Fruit fly (Drosophila melanogaster) whole organism, embryonic: ENCODE data around the gene inc.

Experiments used
- Adf1 ChIP-seq: fragments of 200-800 bp; sonication (Bioruptor generic); IDR thresholded peaks from 2 replicates; pipeline ENCODE4 v1.3.6; 2022; ENCODE audit warnings: missing biosample characterization, missing genetic modification characterization
- Atf-2 ChIP-seq: fragments of 200-800 bp; sonication (Bioruptor generic); optimal IDR thresholded peaks from 2 replicates; lab custom pipeline; 2016; ENCODE audit warnings: missing biosample characterization, missing genetic modification characterization
- BEAF-32 ChIP-seq: fragments of 200-800 bp; sonication (Bioruptor generic); optimal IDR thresholded peaks from 3 replicates; lab custom pipeline; 2017; ENCODE audit warnings: missing biosample characterization, missing genetic modification characterization, mild to moderate bottlenecking, moderate library complexity, missing genetic modification reagents
- CG10267 ChIP-seq: fragments of 200-800 bp; sonication (Bioruptor generic); optimal IDR thresholded peaks from 2 replicates; lab custom pipeline; 2018; ENCODE audit warnings: missing biosample characterization, mild to moderate bottlenecking, missing genetic modification characterization, moderate library complexity
- CG10366 ChIP-seq: fragments of 200-800 bp; sonication (Bioruptor generic); IDR thresholded peaks from 2 replicates; pipeline ENCODE4 v1.3.6; 2022; ENCODE audit warnings: missing biosample characterization, missing genetic modification characterization
- CG10431 ChIP-seq: fragments of 200-800 bp; sonication (Bioruptor generic); optimal IDR thresholded peaks from 3 replicates; lab custom pipeline; 2018; ENCODE audit warnings: missing biosample characterization, mild to moderate bottlenecking, missing genetic modification characterization
- CG10543 ChIP-seq: fragments of 200-800 bp; sonication (Bioruptor generic); optimal IDR thresholded peaks from 3 replicates; lab custom pipeline; 2017; ENCODE audit warnings: missing biosample characterization, mild to moderate bottlenecking, missing genetic modification characterization, moderate library complexity
- CG12219 ChIP-seq: fragments of 200-800 bp; sonication (Bioruptor generic); optimal IDR thresholded peaks from 3 replicates; lab custom pipeline; 2018; ENCODE audit warnings: missing biosample characterization, mild to moderate bottlenecking, missing genetic modification characterization
- CG12299 ChIP-seq: fragments of 200-800 bp; sonication (Bioruptor generic); optimal IDR thresholded peaks from 2 replicates; lab custom pipeline; 2018; ENCODE audit warnings: missing biosample characterization, mild to moderate bottlenecking, missing genetic modification characterization
- CG13287 ChIP-seq: fragments of 200-800 bp; sonication (Bioruptor generic); IDR thresholded peaks from 2 replicates; pipeline ENCODE4 v1.3.6; 2022; ENCODE audit warnings: missing biosample characterization, missing genetic modification characterization; ENCODE audit not compliant: partially characterized antibody
- CG14014 ChIP-seq: fragments of 200-800 bp; sonication (Bioruptor generic); IDR thresholded peaks from 2 replicates; pipeline ENCODE4 v1.3.6; 2022; ENCODE audit warnings: missing biosample characterization, missing genetic modification characterization
- CG14965 ChIP-seq: fragments of 200-800 bp; sonication (Bioruptor generic); optimal IDR thresholded peaks from 2 replicates; lab custom pipeline; 2016; ENCODE audit warnings: missing biosample characterization, missing genetic modification characterization, borderline replicate concordance
- CG15073 ChIP-seq: fragments of 200-800 bp; sonication (Bioruptor generic); optimal IDR thresholded peaks from 2 replicates; lab custom pipeline; 2016; ENCODE audit warnings: missing biosample characterization, missing genetic modification characterization
- CG17186 ChIP-seq: fragments of 200-800 bp; sonication (Bioruptor generic); optimal IDR thresholded peaks from 3 replicates; lab custom pipeline; 2017; ENCODE audit warnings: missing biosample characterization, missing genetic modification reagents, missing genetic modification characterization
- CG17912 ChIP-seq: fragments of 200-800 bp; sonication (Bioruptor generic); optimal IDR thresholded peaks from 2 replicates; lab custom pipeline; 2018; ENCODE audit warnings: missing biosample characterization, mild to moderate bottlenecking, missing genetic modification characterization
- CG2116 ChIP-seq: fragments of 200-800 bp; sonication (Bioruptor generic); optimal IDR thresholded peaks from 3 replicates; lab custom pipeline; 2018; ENCODE audit warnings: missing biosample characterization, mild to moderate bottlenecking, missing genetic modification characterization
- CG33557 ChIP-seq: fragments of 200-800 bp; sonication (Bioruptor generic); optimal IDR thresholded peaks from 2 replicates; lab custom pipeline; 2019; ENCODE audit warnings: missing biosample characterization, mild to moderate bottlenecking, missing genetic modification characterization, moderate library complexity
- CG34422 ChIP-seq: fragments of 200-800 bp; sonication (Bioruptor generic); IDR thresholded peaks from 3 replicates; pipeline ENCODE4 v1.3.6; 2022; ENCODE audit warnings: missing biosample characterization, missing genetic modification characterization
- CG6813 ChIP-seq: fragments of 200-800 bp; sonication (Bioruptor generic); optimal IDR thresholded peaks from 2 replicates; lab custom pipeline; 2017; ENCODE audit warnings: missing biosample characterization, missing genetic modification characterization, mild to moderate bottlenecking, moderate library complexity, missing genetic modification reagents
- CTCF ChIP-seq: fragments of 200-800 bp; sonication (Bioruptor generic); optimal IDR thresholded peaks from 2 replicates; lab custom pipeline; 2017; ENCODE audit warnings: missing biosample characterization, mild to moderate bottlenecking, missing genetic modification characterization, moderate library complexity
- Camta ChIP-seq: fragments of 200-800 bp; sonication (Bioruptor generic); optimal IDR thresholded peaks from 2 replicates; lab custom pipeline; 2016; ENCODE audit warnings: missing biosample characterization, missing genetic modification characterization
- D19A ChIP-seq: fragments of 200-800 bp; optimal IDR thresholded peaks from 3 replicates; lab custom pipeline; 2019; ENCODE audit warnings: missing biosample characterization, mild to moderate bottlenecking, missing genetic modification characterization, moderate library complexity
- E2f2 ChIP-seq: fragments of 200-800 bp; sonication (Bioruptor generic); IDR thresholded peaks from 2 replicates; pipeline ENCODE4 v1.3.6; 2022; ENCODE audit warnings: missing biosample characterization, missing genetic modification characterization
- Ets65A ChIP-seq: fragments of 200-800 bp; sonication (Bioruptor generic); peaks from one replicate; lab custom pipeline; 2016; ENCODE audit warnings: missing biosample characterization, missing genetic modification characterization
- Ets97D ChIP-seq: fragments of 200-800 bp; sonication (Bioruptor generic); optimal IDR thresholded peaks from 3 replicates; lab custom pipeline; 2016; ENCODE audit warnings: missing biosample characterization, missing genetic modification characterization
- HmgZ ChIP-seq: fragments of 200-800 bp; sonication (Bioruptor generic); optimal IDR thresholded peaks from 2 replicates; lab custom pipeline; 2018; ENCODE audit warnings: missing biosample characterization, mild to moderate bottlenecking, missing genetic modification characterization
- Lpt ChIP-seq: fragments of >200 bp; optimal IDR thresholded peaks from 2 replicates; lab custom pipeline; 2018; ENCODE audit warnings: missing biosample characterization, missing genetic modification characterization
- MESR4 ChIP-seq: fragments of 200-800 bp; sonication (Bioruptor generic); optimal IDR thresholded peaks from 2 replicates; lab custom pipeline; 2018; ENCODE audit warnings: missing biosample characterization, mild to moderate bottlenecking, missing genetic modification characterization, moderate library complexity
- Myb ChIP-seq: fragments of 200-800 bp; sonication (Bioruptor generic); optimal IDR thresholded peaks from 2 replicates; lab custom pipeline; 2016; ENCODE audit warnings: missing biosample characterization, missing genetic modification characterization
- NfI ChIP-seq: fragments of 200-800 bp; sonication (Bioruptor generic); optimal IDR thresholded peaks from 3 replicates; lab custom pipeline; 2018; ENCODE audit warnings: missing biosample characterization, mild to moderate bottlenecking, missing genetic modification characterization, moderate library complexity
- Opbp ChIP-seq: fragments of 200-800 bp; sonication (Bioruptor generic); IDR thresholded peaks from 3 replicates; pipeline ENCODE4 v1.3.6; 2022; ENCODE audit warnings: missing biosample characterization, missing genetic modification characterization; ENCODE audit not compliant: partially characterized antibody
- PHDP ChIP-seq: fragments of 200-800 bp; sonication (Bioruptor generic); optimal IDR thresholded peaks from 3 replicates; lab custom pipeline; 2018; ENCODE audit warnings: missing biosample characterization, mild to moderate bottlenecking, missing genetic modification characterization, moderate library complexity
- Pdp1 ChIP-seq, 2 experiments: fragments of 200-800 bp; sonication (Bioruptor generic); optimal IDR thresholded peaks; 3 replicates each; lab custom pipeline; 2016; ENCODE audit warnings: missing biosample characterization in 2 of 2, missing genetic modification characterization in 2 of 2, mild to moderate bottlenecking in 1 of 2, moderate library complexity in 1 of 2
- Usf ChIP-seq: fragments of 200-800 bp; sonication (Bioruptor generic); optimal IDR thresholded peaks from 2 replicates; lab custom pipeline; 2017; ENCODE audit warnings: missing genotype, missing biosample characterization, missing genetic modification characterization
- YL-1 ChIP-seq: fragments of 200-800 bp; sonication (Bioruptor generic); optimal IDR thresholded peaks from 3 replicates; lab custom pipeline; 2017; ENCODE audit warnings: missing biosample characterization, mild to moderate bottlenecking, missing genetic modification characterization
- br ChIP-seq: fragments of >200 bp; optimal IDR thresholded peaks from 2 replicates; lab custom pipeline; 2017
- ci ChIP-seq: fragments of 200-800 bp; sonication (Bioruptor generic); IDR thresholded peaks from 3 replicates; pipeline ENCODE4 v1.3.6; 2022; ENCODE audit warnings: missing biosample characterization, missing genetic modification characterization
- dm ChIP-seq: fragments of 200-800 bp; sonication (Bioruptor generic); optimal IDR thresholded peaks from 3 replicates; lab custom pipeline; 2016; ENCODE audit warnings: missing biosample characterization, missing genetic modification characterization
- exex ChIP-seq: fragments of 200-800 bp; sonication (Bioruptor generic); optimal IDR thresholded peaks from 4 replicates; lab custom pipeline; 2018; ENCODE audit warnings: missing biosample characterization, mild to moderate bottlenecking, missing genetic modification characterization, moderate library complexity
- kay ChIP-seq: fragments of 200-800 bp; sonication (Bioruptor generic); optimal IDR thresholded peaks from 2 replicates; lab custom pipeline; 2016; ENCODE audit warnings: missing biosample characterization, missing genetic modification characterization
- ken ChIP-seq: fragments of 200-800 bp; sonication (Bioruptor generic); IDR thresholded peaks from 3 replicates; pipeline ENCODE4 v1.3.6; 2022; ENCODE audit warnings: missing biosample characterization, missing genetic modification characterization
- nerfin-2 ChIP-seq: fragments of 200-800 bp; sonication (Bioruptor generic); IDR thresholded peaks from 2 replicates; pipeline ENCODE4 v1.3.6; 2022; ENCODE audit warnings: missing biosample characterization, missing genetic modification characterization; ENCODE audit not compliant: partially characterized antibody
- phol ChIP-seq: fragments of 200-800 bp; sonication (Bioruptor generic); optimal IDR thresholded peaks from 3 replicates; lab custom pipeline; 2018; ENCODE audit warnings: missing biosample characterization, mild to moderate bottlenecking, missing genetic modification characterization, moderate library complexity
- slp2 ChIP-seq: fragments of 200-800 bp; sonication (Bioruptor generic); optimal IDR thresholded peaks from 2 replicates; lab custom pipeline; 2016; ENCODE audit warnings: missing biosample characterization, missing genetic modification characterization
- tin ChIP-seq: fragments of 200-800 bp; sonication (Bioruptor generic); optimal IDR thresholded peaks from 3 replicates; lab custom pipeline; 2016; ENCODE audit warnings: missing biosample characterization, missing genetic modification characterization
- unc-4 ChIP-seq: fragments of 200-800 bp; sonication (Bioruptor generic); IDR thresholded peaks from 2 replicates; pipeline ENCODE4 v1.3.6; 2022; ENCODE audit warnings: missing biosample characterization, missing genetic modification characterization; ENCODE audit not compliant: partially characterized antibody
- usp ChIP-seq: fragments of >200 bp; optimal IDR thresholded peaks from 2 replicates; lab custom pipeline; 2017; ENCODE audit warnings: missing biosample characterization, missing genetic modification characterization
- vvl ChIP-seq: fragments of 200-800 bp; sonication (Bioruptor generic); IDR thresholded peaks from 2 replicates; pipeline ENCODE4 v1.3.6; 2022; ENCODE audit warnings: missing biosample characterization, missing genetic modification characterization
- wek ChIP-seq: fragments of 200-800 bp; sonication (Bioruptor generic); optimal IDR thresholded peaks from 3 replicates; lab custom pipeline; 2018; ENCODE audit warnings: missing biosample characterization, mild to moderate bottlenecking, missing genetic modification characterization, moderate library complexity
- yki ChIP-seq: fragments of >200 bp; optimal IDR thresholded peaks from 3 replicates; lab custom pipeline; 2018
- zen2 ChIP-seq: fragments of 200-800 bp; sonication (Bioruptor generic); IDR thresholded peaks from 3 replicates; pipeline ENCODE4 v1.3.6; 2022; ENCODE audit warnings: missing biosample characterization, missing genetic modification characterization; ENCODE audit not compliant: partially characterized antibody

inc gene

dm6 chrX:1460278-1460872, 22.9 kb upstream of the inc start, which contains the start of gene Lrpprc2 (continued):
- TF ChIP-seq CG6813 (GFP tag; lab: Kevin White, UChicago): no peak
- TF ChIP-seq kay (GFP tag; lab: Kevin White, UChicago): no peak
- peak; percentile 46; the same call in 1 of the 2 replicates for TF ChIP-seq CG13287 (GFP tag; lab: Robert Waterston, UW)
- peak; percentile 91 for TF ChIP-seq Myb (GFP tag; lab: Kevin White, UChicago)
- TF ChIP-seq Camta (GFP tag; lab: Kevin White, UChicago): no peak
- peak; percentile 80 for TF ChIP-seq Ets97D (GFP tag; lab: Kevin White, UChicago)
- TF ChIP-seq E2f2 (GFP tag; lab: Robert Waterston, UW): peak; percentile 72
- peak; percentile 23; the same call in 1 of the 2 replicates for TF ChIP-seq Adf1 (GFP tag; lab: Robert Waterston, UW)
- no peak for TF ChIP-seq CG12219 (GFP tag; lab: Kevin White, UChicago)
- TF ChIP-seq Pdp1 (GFP tag; optimal IDR thresholded peaks at IDR 0.05; lab: Kevin White, UChicago): peak in 1 of 2 experiments; percentile 95
- TF ChIP-seq Ets65A: peak; percentile 34
- TF ChIP-seq Usf (GFP tag; lab: Kevin White, UChicago): no peak
- no peak for TF ChIP-seq HmgZ (tag; lab: Kevin White, UChicago)
- no peak for TF ChIP-seq nerfin-2
- TF ChIP-seq NfI (GFP tag; lab: Kevin White, UChicago): peak; percentile 24
- TF ChIP-seq Lpt: no peak
- no peak for TF ChIP-seq exex (tag; lab: Kevin White, UChicago)
- no peak for TF ChIP-seq CG14014
- TF ChIP-seq CG15073: no peak
- no peak for TF ChIP-seq slp2
- TF ChIP-seq YL-1 (GFP tag; lab: Kevin White, UChicago): peak; percentile 53
- peak; percentile 39 for TF ChIP-seq MESR4 (GFP tag; lab: Kevin White, UChicago)
- no peak for TF ChIP-seq PHDP (tag; lab: Kevin White, UChicago)
- no peak for TF ChIP-seq tin
- TF ChIP-seq wek: peak; percentile 2
- TF ChIP-seq zen2: no peak
- TF ChIP-seq CG10543 (GFP tag; lab: Kevin White, UChicago): peak; percentile 6
- peak; percentile 24 for TF ChIP-seq dm
- peak; percentile 35 for TF ChIP-seq CTCF
- TF ChIP-seq CG10431 (GFP tag; lab: Kevin White, UChicago): peak; percentile 16
- TF ChIP-seq ci (GFP tag; lab: Robert Waterston, UW): peak; percentile 64; the same call in 1 of the 3 replicates
- TF ChIP-seq phol (tag; lab: Kevin White, UChicago): peak; percentile 12
- no peak for TF ChIP-seq br
- no peak for TF ChIP-seq usp (GFP tag; lab: Kevin White, UChicago)
- TF ChIP-seq BEAF-32 (GFP tag; lab: Kevin White, UChicago): peak; percentile 14
- peak; percentile 62 for TF ChIP-seq CG2116 (GFP tag; lab: Kevin White, UChicago)
- TF ChIP-seq Opbp: no peak
- no peak for TF ChIP-seq yki (lab: Kevin White, UChicago)
- TF ChIP-seq ken (GFP tag; lab: Robert Waterston, UW): no peak
- no peak for TF ChIP-seq D19A (tag; lab: Kevin White, UChicago)
- TF ChIP-seq CG17186 (GFP tag; lab: Kevin White, UChicago): peak; percentile 3
- TF ChIP-seq CG33557 (GFP tag; lab: Kevin White, UChicago): peak; percentile 0
- peak; percentile 10 for TF ChIP-seq CG10267 (tag; lab: Kevin White, UChicago)
- TF ChIP-seq CG14965: no peak
- TF ChIP-seq Atf-2: no peak
- peak; percentile 28 for TF ChIP-seq CG17912 (GFP tag; lab: Kevin White, UChicago)
- 0 out of 2 replicates have a peak, but pooled peaks have one; percentile 17 for TF ChIP-seq vvl (GFP tag; lab: Robert Waterston, UW)
- no peak for TF ChIP-seq CG12299
- no peak for TF ChIP-seq CG10366 (GFP tag; lab: Robert Waterston, UW)
- peak; percentile 35; the same call in 1 of the 2 replicates for TF ChIP-seq unc-4 (GFP tag; lab: Robert Waterston, UW)
- TF ChIP-seq CG34422 (GFP tag; lab: Robert Waterston, UW): peak; percentile 52; the same call in 1 of the 3 replicates
